Fruit fly (Drosophila melanogaster) whole organism, pupa: Measurements from ENCODE around the gene CG32579.

ENCODE experiments used
- CG10348 ChIP-seq: fragments of 200-800 bp; sonication (Bioruptor generic); IDR thresholded peaks from 2 replicates; pipeline ENCODE4 v1.3.6; 2022; ENCODE audit warnings: missing biosample characterization, missing genetic modification characterization
- CG12605 ChIP-seq: fragments of 200-800 bp; sonication (Bioruptor generic); IDR thresholded peaks from 2 replicates; pipeline ENCODE4 v1.3.6; 2022; ENCODE audit warnings: missing biosample characterization, missing genetic modification characterization
- CG13204 ChIP-seq: fragments of 200-800 bp; sonication (Bioruptor generic); optimal IDR thresholded peaks from 2 replicates; lab custom pipeline; 2018; ENCODE audit warnings: missing biosample characterization, mild to moderate bottlenecking, missing genetic modification characterization, moderate library complexity
- CG14655 ChIP-seq: fragments of 200-800 bp; sonication (Bioruptor generic); optimal IDR thresholded peaks from 3 replicates; lab custom pipeline; 2017; ENCODE audit warnings: mild to moderate bottlenecking, missing biosample characterization, missing genetic modification reagents, missing genetic modification characterization
- CG15710 ChIP-seq: fragments of 200-800 bp; sonication (Bioruptor generic); optimal IDR thresholded peaks from 2 replicates; lab custom pipeline; 2018; ENCODE audit warnings: missing biosample characterization, mild to moderate bottlenecking, missing genetic modification characterization, moderate library complexity
- CG17806 ChIP-seq: fragments of 200-800 bp; sonication (Bioruptor generic); optimal IDR thresholded peaks from 2 replicates; lab custom pipeline; 2018; ENCODE audit warnings: missing biosample characterization, mild to moderate bottlenecking, missing genetic modification characterization, moderate library complexity
- CG32121 ChIP-seq: fragments of 200-800 bp; sonication (Bioruptor generic); IDR thresholded peaks from 2 replicates; pipeline ENCODE4 v1.3.6; 2022; ENCODE audit warnings: missing biosample characterization, missing genetic modification characterization
- CG34367 ChIP-seq: fragments of 200-800 bp; sonication (Bioruptor generic); optimal IDR thresholded peaks from 2 replicates; lab custom pipeline; 2018; ENCODE audit warnings: missing biosample characterization, mild to moderate bottlenecking, missing genetic modification characterization
- CG4496 ChIP-seq: fragments of 200-800 bp; sonication (Bioruptor generic); IDR thresholded peaks from 3 replicates; pipeline ENCODE4 v1.3.6; 2022; ENCODE audit warnings: missing biosample characterization, missing genetic modification characterization
- CG8159 ChIP-seq: fragments of 200-800 bp; sonication (Bioruptor generic); optimal IDR thresholded peaks from 3 replicates; lab custom pipeline; 2018; ENCODE audit warnings: missing biosample characterization, mild to moderate bottlenecking, missing genetic modification characterization, moderate library complexity
- CG8301 ChIP-seq: fragments of 200-800 bp; sonication (Bioruptor generic); optimal IDR thresholded peaks from 2 replicates; lab custom pipeline; 2018; ENCODE audit warnings: missing biosample characterization, mild to moderate bottlenecking, missing genetic modification characterization
- CG9948 ChIP-seq: fragments of 200-800 bp; sonication (Bioruptor generic); optimal IDR thresholded peaks from 2 replicates; lab custom pipeline; 2018; ENCODE audit warnings: missing biosample characterization, mild to moderate bottlenecking, missing genetic modification characterization, moderate library complexity
- D1 ChIP-seq: fragments of 200-800 bp; sonication (Bioruptor generic); optimal IDR thresholded peaks from 2 replicates; lab custom pipeline; 2018; ENCODE audit warnings: missing biosample characterization, mild to moderate bottlenecking, missing genetic modification characterization, moderate library complexity
- EcR ChIP-seq: fragments of 200-800 bp; sonication (Bioruptor generic); optimal IDR thresholded peaks from 3 replicates; lab custom pipeline; 2019; ENCODE audit warnings: missing biosample characterization, missing genetic modification characterization, mild to moderate bottlenecking, moderate library complexity, missing genetic modification reagents
- Ets98B ChIP-seq: fragments of 200-800 bp; sonication (Bioruptor generic); IDR thresholded peaks from 2 replicates; pipeline ENCODE4 v1.3.6; 2022; ENCODE audit warnings: missing biosample characterization, missing genetic modification characterization
- Pif1A ChIP-seq: fragments of 200-800 bp; sonication (Bioruptor generic); optimal IDR thresholded peaks from 3 replicates; lab custom pipeline; 2016; ENCODE audit warnings: missing biosample characterization, missing genetic modification characterization
- Pif1B ChIP-seq: fragments of 200-800 bp; sonication (Bioruptor generic); optimal IDR thresholded peaks from 3 replicates; lab custom pipeline; 2016; ENCODE audit warnings: missing biosample characterization, missing genetic modification characterization
- Snoo ChIP-seq: fragments of 200-800 bp; sonication (Bioruptor generic); optimal IDR thresholded peaks from 3 replicates; lab custom pipeline; 2017; ENCODE audit warnings: missing biosample characterization, mild to moderate bottlenecking, missing genetic modification characterization, inconsistent platforms
- fd96Ca ChIP-seq: fragments of 200-800 bp; sonication (Bioruptor generic); IDR thresholded peaks from 3 replicates; pipeline ENCODE4 v1.3.6; 2022; ENCODE audit warnings: missing biosample characterization, missing genetic modification characterization
- gl ChIP-seq: fragments of 200-800 bp; sonication (Bioruptor generic); optimal IDR thresholded peaks from 2 replicates; lab custom pipeline; 2018; ENCODE audit warnings: missing biosample characterization, mild to moderate bottlenecking, missing genetic modification characterization
- rn ChIP-seq: fragments of 200-800 bp; sonication (Bioruptor generic); IDR thresholded peaks from 2 replicates; pipeline ENCODE4 v1.3.6; 2022; ENCODE audit warnings: missing biosample characterization, missing genetic modification characterization

CG32579 gene

dm6 chrX:16319558-16319924 is 3.5 kb upstream of the CG32579 start:
- no peak for TF ChIP-seq gl (tag; lab: Kevin White, UChicago)
- TF ChIP-seq CG13204 (GFP tag; lab: Kevin White, UChicago) = no peak
- TF ChIP-seq Pif1A (GFP tag; lab: Kevin White, UChicago) = no peak
- no peak for TF ChIP-seq Pif1B (GFP tag; lab: Kevin White, UChicago)
- TF ChIP-seq EcR (GFP tag; lab: Kevin White, UChicago) = no peak
- no peak for TF ChIP-seq CG8301 (tag; lab: Kevin White, UChicago)
- no peak for TF ChIP-seq CG10348
- TF ChIP-seq CG32121 (GFP tag; lab: Robert Waterston, UW) = no peak
- no peak for TF ChIP-seq CG9948 (tag; lab: Kevin White, UChicago)
- no peak for TF ChIP-seq Snoo (tag; lab: Kevin White, UChicago)
- no peak for TF ChIP-seq CG8159 (tag; lab: Kevin White, UChicago)
- no peak for TF ChIP-seq CG12605

- TF ChIP-seq Ets98B = peak; percentile 42
- TF ChIP-seq CG15710 (tag; lab: Kevin White, UChicago) = no peak
- TF ChIP-seq Pif1B (GFP tag; lab: Kevin White, UChicago) = peak; percentile 44
- TF ChIP-seq fd96Ca (GFP tag; lab: Robert Waterston, UW) = peak; percentile 59; the same call in 2 of the 3 replicates
- TF ChIP-seq CG4496 = peak; percentile 45; the same call in 1 of the 3 replicates
- TF ChIP-seq Snoo (tag; lab: Kevin White, UChicago) = peak; percentile 16
- no peak for TF ChIP-seq CG14655
- TF ChIP-seq CG12605 = peak; percentile 50
- no peak for TF ChIP-seq CG8159 (tag; lab: Kevin White, UChicago)
- TF ChIP-seq EcR (GFP tag; lab: Kevin White, UChicago) = peak; percentile 6
- no peak for TF ChIP-seq CG9948 (tag; lab: Kevin White, UChicago)
- TF ChIP-seq CG34367 (tag; lab: Kevin White, UChicago) = no peak
- no peak for TF ChIP-seq CG17806 (tag; lab: Kevin White, UChicago)
These were observed 2.7 kb upstream of the CG32579 start, which contains the start of gene Cyp1 for dm6 chrX:16320197-16320921. Gene Cyp1 (minus strand): TSS chrX:16320370.

- no peak for TF ChIP-seq fd96Ca (GFP tag; lab: Robert Waterston, UW)
- no peak for TF ChIP-seq CG4496
- no peak for TF ChIP-seq CG9948 (tag; lab: Kevin White, UChicago)
- no peak for TF ChIP-seq CG8301 (tag; lab: Kevin White, UChicago)
- no peak for TF ChIP-seq CG13204 (GFP tag; lab: Kevin White, UChicago)
- TF ChIP-seq gl (tag; lab: Kevin White, UChicago) = no peak
- no peak for TF ChIP-seq CG10348
- no peak for TF ChIP-seq Ets98B
- TF ChIP-seq Pif1A (GFP tag; lab: Kevin White, UChicago) = no peak
- TF ChIP-seq rn (GFP tag; lab: Robert Waterston, UW) = no peak
- no peak for TF ChIP-seq CG32121 (GFP tag; lab: Robert Waterston, UW)
- TF ChIP-seq CG17806 (tag; lab: Kevin White, UChicago) = no peak
- no peak for TF ChIP-seq CG8159 (tag; lab: Kevin White, UChicago)
- no peak for TF ChIP-seq Pif1B (GFP tag; lab: Kevin White, UChicago)
- TF ChIP-seq CG15710 (tag; lab: Kevin White, UChicago) = no peak
- no peak for TF ChIP-seq EcR (GFP tag; lab: Kevin White, UChicago)
- no peak for TF ChIP-seq D1
- no peak for TF ChIP-seq CG34367 (tag; lab: Kevin White, UChicago)
- TF ChIP-seq CG12605 = no peak
- no peak for TF ChIP-seq CG14655
These were observed 2.0 kb upstream of the CG32579 start for dm6 chrX:16321037-16321436.

DNA sequence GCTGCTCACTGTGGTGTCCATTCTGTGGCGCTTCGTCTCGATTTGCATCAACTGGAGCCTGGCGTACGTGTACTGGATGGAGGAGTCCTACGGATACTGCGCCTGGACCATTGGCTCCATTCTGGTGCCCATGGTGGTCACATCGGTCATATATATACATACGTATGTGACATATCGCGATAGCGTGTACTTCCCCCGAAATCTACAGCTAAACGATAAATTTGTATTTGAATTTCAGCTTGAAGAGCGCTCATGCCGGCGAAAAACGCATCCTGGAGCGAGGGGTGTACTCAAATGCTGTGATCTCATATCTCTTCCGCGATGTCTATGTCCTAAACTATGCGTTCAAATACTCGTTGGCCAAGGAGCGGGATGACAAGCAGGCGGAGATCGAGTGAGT is 450 bp downstream of the CG32579 start:
- TF ChIP-seq CG8159 (tag; lab: Kevin White, UChicago) = no peak

DNA sequence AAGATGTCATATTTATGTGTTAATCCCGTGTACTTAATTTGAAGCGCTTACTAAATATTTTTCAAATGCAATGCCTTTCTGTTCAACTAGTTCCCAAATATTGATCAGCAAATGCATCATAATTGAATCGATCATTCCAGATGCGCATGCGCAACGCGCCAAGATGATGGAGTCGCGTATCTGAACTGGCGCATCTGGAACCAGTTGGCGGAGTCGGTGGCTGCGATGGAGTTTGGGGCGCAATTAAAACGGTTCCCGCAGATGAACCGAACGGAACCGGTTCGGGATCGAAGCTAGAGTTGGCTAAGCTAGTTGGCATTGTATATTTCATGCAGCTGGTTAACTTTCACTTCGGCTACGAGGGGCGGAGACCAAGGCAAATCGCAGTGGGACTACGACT is 2.4 kb downstream of the CG32579 start, which contains the start of gene CalpC:
Gene CalpC, plus strand, starts transcription at position 292 of the 400 bp plus-strand sequence.
- no peak for TF ChIP-seq Pif1B (GFP tag; lab: Kevin White, UChicago)
- TF ChIP-seq CG8301 (tag; lab: Kevin White, UChicago) = no peak
- no peak for TF ChIP-seq CG34367 (tag; lab: Kevin White, UChicago)
- TF ChIP-seq CG8159 (tag; lab: Kevin White, UChicago) = no peak
- TF ChIP-seq CG17806 (tag; lab: Kevin White, UChicago) = no peak
- no peak for TF ChIP-seq fd96Ca (GFP tag; lab: Robert Waterston, UW)
- no peak for TF ChIP-seq gl (tag; lab: Kevin White, UChicago)
- no peak for TF ChIP-seq CG12605
- TF ChIP-seq CG9948 (tag; lab: Kevin White, UChicago) = no peak
- TF ChIP-seq D1 = no peak
- no peak for TF ChIP-seq CG32121 (GFP tag; lab: Robert Waterston, UW)
- no peak for TF ChIP-seq Snoo (tag; lab: Kevin White, UChicago)
- no peak for TF ChIP-seq CG14655
- TF ChIP-seq CG4496 = no peak
- no peak for TF ChIP-seq Pif1A (GFP tag; lab: Kevin White, UChicago)
- TF ChIP-seq rn (GFP tag; lab: Robert Waterston, UW) = no peak
- no peak for TF ChIP-seq CG15710 (tag; lab: Kevin White, UChicago)
- no peak for TF ChIP-seq CG10348
- no peak for TF ChIP-seq EcR (GFP tag; lab: Kevin White, UChicago)

DNA sequence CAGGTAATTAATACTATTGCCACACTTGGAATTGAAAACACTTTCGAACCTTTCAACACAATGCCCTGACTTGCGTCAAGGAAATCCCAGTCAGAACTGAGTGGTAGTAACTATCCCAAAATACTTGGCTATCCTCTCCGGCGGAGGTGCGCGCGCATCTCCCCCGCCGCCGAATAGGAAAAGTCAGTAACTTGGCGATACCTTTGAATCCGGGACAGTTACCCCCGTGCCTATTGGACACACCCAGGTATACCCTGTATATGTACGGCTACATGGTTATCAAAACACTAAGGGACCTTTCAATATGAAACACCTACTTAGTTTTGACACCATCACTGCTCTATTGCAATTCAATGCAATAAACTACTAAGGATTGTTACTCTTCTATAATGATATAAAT is 7.6 kb downstream of the CG32579 start, which contains the start of gene CG9919:
Gene CG9919, minus strand, starts transcription at position 101 of the 400 bp plus-strand sequence.
- no peak for TF ChIP-seq CG32121 (GFP tag; lab: Robert Waterston, UW)
- no peak for TF ChIP-seq Pif1B (GFP tag; lab: Kevin White, UChicago)
- no peak for TF ChIP-seq rn (GFP tag; lab: Robert Waterston, UW)
- TF ChIP-seq CG8159 (tag; lab: Kevin White, UChicago) = no peak
- no peak for TF ChIP-seq Ets98B
- TF ChIP-seq CG4496 = no peak
- TF ChIP-seq CG8301 (tag; lab: Kevin White, UChicago) = no peak
- no peak for TF ChIP-seq EcR (GFP tag; lab: Kevin White, UChicago)
- TF ChIP-seq CG14655 = no peak
- no peak for TF ChIP-seq CG9948 (tag; lab: Kevin White, UChicago)
- no peak for TF ChIP-seq CG17806 (tag; lab: Kevin White, UChicago)
- no peak for TF ChIP-seq CG10348
- TF ChIP-seq D1 = no peak
- TF ChIP-seq CG34367 (tag; lab: Kevin White, UChicago) = no peak
- no peak for TF ChIP-seq fd96Ca (GFP tag; lab: Robert Waterston, UW)
- TF ChIP-seq CG13204 (GFP tag; lab: Kevin White, UChicago) = no peak
- TF ChIP-seq Snoo (tag; lab: Kevin White, UChicago) = no peak
